Worm (Caenorhabditis elegans) whole organism, L4 larva: ENCODE results near the gene F32D1.7.

ENCODE experiments used
- F37D6.2 ChIP-seq: sonication (generic microtip); optimal IDR thresholded peaks from 2 replicates; lab custom pipeline; 2016; ENCODE audit warnings: mild to moderate bottlenecking, missing genetic modification characterization, missing compliant biosample characterization
- Y105C5A.15 ChIP-seq: fragments of 200-800 bp; sonication (Bioruptor generic); IDR thresholded peaks from 2 replicates; pipeline ENCODE4 v1.3.6; 2022; ENCODE audit warnings: missing genetic modification characterization, missing compliant biosample characterization
- Y48G9A.11 ChIP-seq: fragments of 200-800 bp; sonication (Bioruptor generic); IDR thresholded peaks from 2 replicates; pipeline ENCODE4 v1.3.6; 2022; ENCODE audit warnings: missing genetic modification reagents, missing genetic modification characterization, missing compliant biosample characterization
- aha-1 ChIP-seq: fragments of 150-350 bp; peaks from one replicate; lab custom pipeline; 2014; ENCODE audit warnings: missing biosample characterization, missing genetic modification characterization
- aly-2 ChIP-seq: sonication (generic microtip); optimal IDR thresholded peaks from 2 replicates; lab custom pipeline; 2018; ENCODE audit warnings: missing biosample characterization, missing genetic modification characterization
- ama-1 ChIP-seq: fragments of 150-350 bp; optimal IDR thresholded peaks from 2 replicates; lab custom pipeline; 2014; ENCODE audit warnings: inconsistent platforms, mixed read lengths
- ceh-62 ChIP-seq: sonication (generic microtip); optimal IDR thresholded peaks from 2 replicates; lab custom pipeline; 2017; ENCODE audit warnings: missing biosample characterization, missing genetic modification characterization
- daf-16 ChIP-seq, 3 experiments: sonication (generic microtip); optimal IDR thresholded peaks; 2 replicates each; lab custom pipeline; 2016 to 2017; ENCODE audit warnings: missing genetic modification characterization in 3 of 3, missing genetic modification reagents in 3 of 3, mild to moderate bottlenecking in 2 of 3, missing compliant biosample characterization in 2 of 3, missing biosample characterization in 1 of 3, moderate library complexity in 1 of 3
- daf-8 ChIP-seq: fragments of 200-800 bp; sonication (Bioruptor generic); IDR thresholded peaks from 2 replicates; pipeline ENCODE4 v1.3.6; 2022; ENCODE audit warnings: missing genetic modification characterization, missing compliant biosample characterization
- dmd-8 ChIP-seq: fragments of 200-800 bp; sonication (Bioruptor generic); IDR thresholded peaks from 2 replicates; pipeline ENCODE4 v1.3.6; 2022; ENCODE audit warnings: missing genetic modification characterization, missing compliant biosample characterization
- dpl-1 ChIP-seq: fragments of 150-350 bp; optimal IDR thresholded peaks from 2 replicates; lab custom pipeline; 2014; ENCODE audit warnings: missing biosample characterization, missing genetic modification reagents, missing genetic modification characterization
- egl-43 ChIP-seq: fragments of 200-800 bp; sonication (Bioruptor generic); IDR thresholded peaks from 2 replicates; pipeline ENCODE4 v1.3.6; 2022; ENCODE audit warnings: missing genetic modification reagents, missing genetic modification characterization, missing compliant biosample characterization
- gei-8 ChIP-seq: fragments of 200-800 bp; sonication (Bioruptor generic); optimal IDR thresholded peaks from 2 replicates; lab custom pipeline; 2018; ENCODE audit warnings: mild to moderate bottlenecking, missing genetic modification characterization, missing compliant biosample characterization
- lir-3 ChIP-seq: sonication (generic microtip); optimal IDR thresholded peaks from 2 replicates; lab custom pipeline; 2016; ENCODE audit warnings: mild to moderate bottlenecking, missing genetic modification characterization, missing compliant biosample characterization
- madf-9 ChIP-seq: fragments of 200-800 bp; sonication (Bioruptor generic); conservative IDR thresholded peaks from 2 replicates; pipeline ENCODE4 v1.3.6; 2022; ENCODE audit warnings: missing genetic modification reagents, missing genetic modification characterization, missing compliant biosample characterization
- mes-2 ChIP-seq: sonication (generic microtip); optimal IDR thresholded peaks from 2 replicates; lab custom pipeline; 2016; ENCODE audit warnings: missing genotype, mild to moderate bottlenecking, missing genetic modification characterization, missing compliant biosample characterization; ENCODE audit not compliant: poor library complexity, severe bottlenecking
- nhr-102 ChIP-seq: sonication (generic microtip); optimal IDR thresholded peaks from 2 replicates; lab custom pipeline; 2016; ENCODE audit warnings: mild to moderate bottlenecking, missing genetic modification characterization, moderate library complexity, missing compliant biosample characterization
- nhr-11 ChIP-seq: fragments of 150-350 bp; optimal IDR thresholded peaks from 2 replicates; lab custom pipeline; 2014; ENCODE audit warnings: missing biosample characterization, missing genetic modification characterization
- nhr-41 ChIP-seq: fragments of 200-800 bp; sonication (Bioruptor generic); IDR thresholded peaks from 2 replicates; pipeline ENCODE4 v1.3.6; 2022; ENCODE audit warnings: missing genetic modification reagents, missing genetic modification characterization, missing compliant biosample characterization
- nhr-6 ChIP-seq: fragments of 150-350 bp; optimal IDR thresholded peaks from 2 replicates; lab custom pipeline; 2014; ENCODE audit warnings: missing biosample characterization, missing genetic modification characterization
- pha-4 ChIP-seq, 2 experiments: fragments of 150-350 bp in 1 of 2; fragments of 200-800 bp in 1 of 2; sonication (Bioruptor generic) in 1 of 2; IDR thresholded peaks in 1 of 2; optimal IDR thresholded peaks in 1 of 2; 2 replicates each; pipeline versions ENCODE4 v1.3.6 to Lab custom; 2014 to 2022; ENCODE audit warnings: missing genetic modification characterization in 2 of 2, missing genetic modification reagents in 2 of 2, missing biosample characterization in 1 of 2, missing compliant biosample characterization in 1 of 2
- php-3 ChIP-seq: fragments of 200-800 bp; sonication (Bioruptor generic); IDR thresholded peaks from 2 replicates; pipeline ENCODE4 v1.3.6; 2022; ENCODE audit warnings: missing genetic modification reagents, missing genetic modification characterization, missing compliant biosample characterization
- set-16 ChIP-seq: fragments of 200-800 bp; sonication (Bioruptor generic); IDR thresholded peaks from 2 replicates; pipeline ENCODE4 v1.3.6; 2022; ENCODE audit warnings: missing genetic modification reagents, missing genetic modification characterization, missing compliant biosample characterization
- spr-1 ChIP-seq: sonication (generic microtip); optimal IDR thresholded peaks from 2 replicates; lab custom pipeline; 2016; ENCODE audit warnings: mild to moderate bottlenecking, missing genetic modification characterization, missing compliant biosample characterization
- tra-1 ChIP-seq: fragments of 200-800 bp; sonication (Bioruptor generic); IDR thresholded peaks from 2 replicates; pipeline ENCODE4 v1.3.6; 2022; ENCODE audit warnings: missing genetic modification reagents, missing genetic modification characterization, missing compliant biosample characterization
- unc-39 ChIP-seq: sonication (generic microtip); optimal IDR thresholded peaks from 2 replicates; lab custom pipeline; 2017; ENCODE audit warnings: missing biosample characterization, missing genetic modification characterization
- vab-7 ChIP-seq: fragments of 200-800 bp; sonication (Bioruptor generic); IDR thresholded peaks from 2 replicates; pipeline ENCODE4 v1.3.6; 2022; ENCODE audit warnings: missing genetic modification reagents, missing genetic modification characterization, missing compliant biosample characterization
- zfp-3 ChIP-seq: fragments of 200-800 bp; sonication (Bioruptor generic); conservative IDR thresholded peaks from 2 replicates; pipeline ENCODE4 v1.3.6; 2022; ENCODE audit warnings: missing genetic modification reagents, missing genetic modification characterization, missing compliant biosample characterization
- zip-2 ChIP-seq: fragments of 150-350 bp; optimal IDR thresholded peaks from 2 replicates; lab custom pipeline; 2014; ENCODE audit warnings: missing biosample characterization, missing genetic modification characterization

The F32D1.7 gene

ce11 chrV:4398884-4399283, 22.9 kb upstream of the F32D1.7 start:
- TF ChIP-seq set-16 (GFP tag; lab: Robert Waterston, UW) (peak; percentile 61; the same call in 1 of the 2 replicates), nhr-6 (tag; lab: Kevin White, UChicago) (no peak)

ce11 chrV:4398127-4398526, 22.2 kb upstream of the F32D1.7 start:
- peak; percentile 93 for TF ChIP-seq aha-1
- no peak for TF ChIP-seq pha-4 (GFP tag; IDR thresholded peaks at IDR 0.05; lab: Robert Waterston, UW)
- no peak for TF ChIP-seq pha-4 (tag; optimal IDR thresholded peaks at IDR 0.05; lab: Kevin White, UChicago)

- TF ChIP-seq F37D6.2 (tag; lab: Kevin White, UChicago) (no peak), Y48G9A.11 (GFP tag; lab: Robert Waterston, UW) (no peak), nhr-102 (tag; lab: Kevin White, UChicago) (no peak), aly-2 (tag; lab: Kevin White, UChicago) (no peak)
Measured at ce11 chrV:4396257-4396656, 20.3 kb upstream of the F32D1.7 start, which contains the start of gene F13A2.3. Gene F13A2.3, minus strand, starts transcription at chrV:4396357.

DNA sequence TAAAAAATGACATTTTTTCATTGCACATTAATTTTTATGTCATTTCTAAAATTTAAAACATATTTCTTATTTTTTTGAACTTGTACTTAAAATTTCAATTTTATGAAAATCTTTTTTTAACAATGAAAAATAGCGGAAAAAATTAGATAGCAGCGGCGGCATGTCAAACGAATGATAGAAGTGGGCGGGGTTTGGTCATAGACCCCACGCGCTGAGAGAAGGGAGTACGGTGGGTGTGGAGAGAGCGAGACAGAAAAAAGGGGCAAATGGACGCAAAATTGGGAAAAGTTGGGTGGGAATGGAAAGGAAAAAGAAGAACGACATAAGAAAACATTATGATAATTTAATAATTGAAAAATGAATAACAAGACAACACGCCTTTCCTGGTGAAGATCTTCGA, 11.9 kb upstream of the F32D1.7 start:
- no peak for TF ChIP-seq php-3 (GFP tag; lab: Robert Waterston, UW)
- no peak for TF ChIP-seq dpl-1 (GFP tag; lab: Kevin White, UChicago)
- TF ChIP-seq zip-2 (tag; lab: Kevin White, UChicago), result no peak
- TF ChIP-seq ama-1 (lab: Kevin White, UChicago), result no peak
- no peak for TF ChIP-seq egl-43 (GFP tag; lab: Robert Waterston, UW)
- TF ChIP-seq daf-16 (GFP tag; optimal IDR thresholded peaks at IDR 0.05; lab: Kevin White, UChicago), result no peak
- no peak for TF ChIP-seq daf-16 (tag; optimal IDR thresholded peaks at IDR 0.05; lab: Kevin White, UChicago)
- no peak for TF ChIP-seq nhr-41 (GFP tag; lab: Robert Waterston, UW)
- TF ChIP-seq unc-39 (tag; lab: Kevin White, UChicago), result no peak
- TF ChIP-seq, all 104 proteins: peak for 0

ce11 chrV:4387402-4387801, 11.4 kb upstream of the F32D1.7 start, which contains the start of gene F13A2.9:
Gene F13A2.9, minus strand, starts transcription at chrV:4387502.
- TF ChIP-seq tra-1 (GFP tag; lab: Robert Waterston, UW), result no peak
- TF ChIP-seq mes-2 (tag; lab: Kevin White, UChicago), result no peak
- TF ChIP-seq zfp-3 (GFP tag; lab: Robert Waterston, UW), result no peak
- TF ChIP-seq lir-3 (tag; lab: Kevin White, UChicago), result no peak
- no peak for TF ChIP-seq daf-8
- TF ChIP-seq spr-1 (tag; lab: Kevin White, UChicago), result no peak
- no peak for TF ChIP-seq Y105C5A.15 (GFP tag; lab: Robert Waterston, UW)
- TF ChIP-seq vab-7 (GFP tag; lab: Robert Waterston, UW), result no peak
- no peak for TF ChIP-seq nhr-11 (tag; lab: Kevin White, UChicago)
- no peak for TF ChIP-seq dmd-8 (GFP tag; lab: Robert Waterston, UW)
- no peak for TF ChIP-seq madf-9 (GFP tag; lab: Robert Waterston, UW)
- TF ChIP-seq, all 104 proteins: peak for 0

DNA sequence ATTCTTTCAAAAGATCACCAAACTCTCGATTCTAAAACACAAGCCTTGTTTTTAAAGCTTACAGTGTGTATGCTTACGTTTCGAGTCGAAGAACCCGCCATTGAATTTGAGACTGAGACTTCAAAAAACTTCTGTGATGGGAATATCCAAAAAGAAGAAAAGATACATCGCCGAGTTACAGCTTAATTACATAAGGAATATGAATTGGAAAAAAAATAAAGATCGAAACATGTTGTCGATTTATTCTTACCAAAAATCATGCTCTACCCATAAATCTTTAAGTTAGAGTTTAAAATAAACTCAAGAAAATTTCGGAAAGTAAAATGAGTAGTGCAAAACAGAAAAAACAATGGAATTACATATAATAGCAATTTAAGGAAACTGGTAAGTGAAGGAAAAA, 10.2 kb upstream of the F32D1.7 start, which contains the start of gene F13A2.10:
Gene F13A2.10, minus strand, starts transcription at position 101 of the 400 bp plus-strand sequence.
- no peak for TF ChIP-seq ceh-62 (tag; lab: Kevin White, UChicago)
- peak; percentile 34 for TF ChIP-seq aha-1

- TF ChIP-seq php-3 (GFP tag; lab: Robert Waterston, UW) (no peak), gei-8 (GFP tag; lab: Kevin White, UChicago) (no peak)
Measured at ce11 chrV:4384482-4384881, 8.5 kb upstream of the F32D1.7 start, which contains the start of gene F13A2.2. Gene F13A2.2, minus strand, starts transcription at chrV:4384582.
